Worm (Caenorhabditis elegans): ENCODE data around the gene scl-14.

ce11 chrIV:13209566-13209965, 44.3 kb downstream of the scl-14 start, which contains the start of gene C48D1.9:
- TF ChIP-seq mab-5 (tag; optimal IDR thresholded peaks at IDR 0.05): no peak
- TF ChIP-seq ztf-11 (tag; optimal IDR thresholded peaks at IDR 0.05): no peak
- TF ChIP-seq nhr-76 (tag; optimal IDR thresholded peaks at IDR 0.05): no peak
- TF ChIP-seq zip-8 (tag; optimal IDR thresholded peaks at IDR 0.05): no peak

Data from whole organism, mixed stage, embryonic.